Worm (Caenorhabditis elegans): ENCODE data around the gene rpn-2.

The rpn-2 gene

DNA sequence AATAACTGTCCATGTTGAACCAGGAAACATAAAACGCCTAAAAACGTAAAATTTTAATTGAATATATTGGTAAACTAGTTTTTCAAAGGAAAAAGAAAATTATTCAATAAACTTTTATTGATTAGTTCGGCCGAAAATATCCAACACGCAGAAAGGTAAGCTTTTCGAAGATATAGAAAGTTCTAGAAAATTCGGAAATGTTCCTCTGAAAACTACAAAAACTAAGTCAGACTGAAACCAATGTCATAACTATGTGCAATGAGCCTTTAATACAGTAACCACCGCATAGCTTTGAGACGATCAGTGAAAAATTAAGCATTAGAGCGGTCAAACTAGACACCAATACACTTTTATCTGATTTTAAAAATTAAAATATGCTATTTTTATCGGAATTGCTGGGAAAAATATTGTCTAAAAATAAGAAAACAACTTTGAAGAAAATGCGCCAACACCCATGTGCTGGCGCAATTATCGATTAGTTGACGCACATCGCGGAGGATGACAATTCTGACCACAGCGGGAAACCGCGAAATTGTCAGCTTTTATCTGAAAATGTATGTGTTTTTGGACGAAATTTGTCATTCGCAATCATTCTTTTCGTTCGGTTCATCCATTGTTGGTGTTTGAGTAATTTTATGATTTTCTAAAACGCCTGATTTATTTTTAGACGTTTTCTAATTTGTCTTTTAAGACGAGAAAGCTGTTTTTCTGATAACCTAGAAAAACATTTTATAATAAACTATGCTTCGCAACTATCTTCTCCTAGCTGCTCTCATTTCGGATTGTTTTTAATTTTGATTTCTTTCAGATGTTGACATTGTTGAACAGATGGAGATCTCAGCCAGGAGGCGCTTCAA is at the start of gene rpn-2, which contains the start of gene C23G10.7:
Gene rpn-2 (plus strand): TSS at position 807 of the 857 bp plus-strand sequence.
Gene C23G10.7 (minus strand): TSS at position 37 of the 857 bp plus-strand sequence.
- TF ChIP-seq unc-62 (GFP tag; optimal IDR thresholded peaks at IDR 0.05), result no peak

ce11 chrIII:6149467-6150072 is 49.4 kb upstream of the rpn-2 start, which contains the start of the genes wht-7 and Y42G9A.1:
wht-7 (minus strand) TSS chrIII:6149597.
Y42G9A.1 (plus strand) TSS chrIII:6149961.
- no peak for TF ChIP-seq unc-62 (GFP tag; optimal IDR thresholded peaks at IDR 0.05)

ce11 chrIII:6154586-6154985 is 44.4 kb upstream of the rpn-2 start:
- no peak for TF ChIP-seq unc-62 (GFP tag; optimal IDR thresholded peaks at IDR 0.05)

ce11 chrIII:6155787-6156186 is 43.2 kb upstream of the rpn-2 start:
- TF ChIP-seq unc-62 (GFP tag; optimal IDR thresholded peaks at IDR 0.05), result no peak

- no peak for TF ChIP-seq unc-62 (GFP tag; optimal IDR thresholded peaks at IDR 0.05)
Measured at ce11 chrIII:6157708-6158321, 41.2 kb upstream of the rpn-2 start, which contains the start of gene anmt-2. anmt-2 (minus strand) TSS chrIII:6157758.

- TF ChIP-seq unc-62 (GFP tag; optimal IDR thresholded peaks at IDR 0.05), result no peak
Measured at ce11 chrIII:6158642-6159475, 40.1 kb upstream of the rpn-2 start, which contains the start of gene nfm-1. nfm-1 (plus strand) TSS chrIII:6159453.

- no peak for TF ChIP-seq unc-62 (GFP tag; optimal IDR thresholded peaks at IDR 0.05)
Measured at ce11 chrIII:6163381-6163780, 35.6 kb upstream of the rpn-2 start.

- TF ChIP-seq unc-62 (GFP tag; optimal IDR thresholded peaks at IDR 0.05), result no peak
Measured at ce11 chrIII:6164253-6164971, 34.6 kb upstream of the rpn-2 start, which contains the start of gene F42A10.9. F42A10.9 (plus strand) TSS chrIII:6164573.

DNA sequence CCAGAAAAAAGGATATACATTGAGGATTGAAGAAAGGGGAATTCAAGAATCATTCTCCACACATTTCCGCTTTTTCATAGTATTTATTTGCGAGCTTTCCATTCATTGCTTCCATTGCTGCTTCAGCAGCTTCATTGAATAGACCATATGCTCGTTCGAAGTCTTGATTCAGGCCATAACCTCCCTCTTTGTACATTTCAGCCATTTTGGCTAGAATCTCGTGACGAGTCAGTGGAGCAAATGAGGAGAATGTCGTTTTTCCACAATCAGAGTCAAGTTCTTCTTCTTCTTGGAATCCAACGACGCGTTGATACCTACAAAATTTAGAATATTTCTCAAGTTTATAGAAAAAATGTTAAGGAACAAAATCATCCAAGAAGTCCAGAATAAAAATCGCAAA is 33.7 kb upstream of the rpn-2 start:
- no peak for TF ChIP-seq unc-62 (GFP tag; optimal IDR thresholded peaks at IDR 0.05)

ce11 chrIII:6166634-6167033 is 32.4 kb upstream of the rpn-2 start:
- TF ChIP-seq unc-62 (GFP tag; optimal IDR thresholded peaks at IDR 0.05), result no peak

DNA sequence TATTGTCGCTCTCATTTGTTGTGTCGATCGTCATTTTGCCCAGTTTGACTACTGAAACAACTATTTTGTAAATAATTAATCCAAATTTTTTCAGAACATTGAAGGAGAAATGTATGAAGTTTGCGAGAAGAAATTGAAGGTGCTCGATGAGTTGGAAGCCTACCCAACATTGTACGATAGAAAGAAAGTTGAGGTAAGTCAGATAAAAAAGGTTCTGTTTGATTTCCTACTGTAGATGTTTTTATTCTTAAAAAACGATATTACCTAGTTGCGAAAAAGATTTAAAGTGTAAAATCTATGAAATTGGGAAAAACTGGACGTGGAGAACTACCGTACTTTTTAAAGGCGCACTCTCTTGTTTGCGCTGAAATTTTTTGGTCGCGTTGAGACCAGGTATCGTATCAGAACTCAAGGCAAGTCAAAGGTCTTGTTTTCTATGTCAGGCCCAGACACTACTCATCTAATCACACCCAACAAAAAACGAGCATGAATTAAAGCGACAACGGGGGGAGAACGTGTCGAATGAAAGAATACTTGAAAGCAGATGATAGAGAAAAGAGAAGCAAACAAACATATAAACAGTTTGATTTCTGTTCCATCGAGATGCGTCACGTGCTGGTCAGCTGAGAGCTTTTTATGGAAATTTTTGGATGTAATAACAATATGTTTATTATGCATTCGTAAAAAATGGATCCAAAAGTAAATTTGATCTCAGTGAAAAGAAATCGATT is 30.3 kb upstream of the rpn-2 start, which contains the start of gene efk-1:
Gene efk-1 (minus strand): TSS at position 51 of the 731 bp plus-strand sequence.
- TF ChIP-seq unc-62 (GFP tag; optimal IDR thresholded peaks at IDR 0.05), result no peak

DNA sequence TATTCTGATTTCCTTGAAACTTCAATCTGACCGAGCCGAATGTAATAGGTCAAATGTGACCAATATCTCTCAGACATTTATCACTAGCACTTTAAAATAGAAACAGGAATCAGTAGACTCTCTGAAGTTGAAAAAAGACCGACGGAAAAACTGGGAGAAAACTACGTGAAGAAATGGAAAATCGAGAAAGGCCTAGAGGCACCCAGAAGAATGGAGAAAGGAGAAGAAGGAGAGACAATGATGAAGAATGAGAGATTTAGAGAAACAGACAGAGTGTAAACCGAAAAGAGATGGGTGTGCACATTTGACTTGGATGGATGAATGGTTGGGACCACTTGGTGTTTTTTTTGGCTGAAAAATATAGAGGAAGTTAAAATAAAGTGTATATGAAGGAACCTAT is 28.9 kb upstream of the rpn-2 start:
- TF ChIP-seq unc-62 (GFP tag; optimal IDR thresholded peaks at IDR 0.05), result no peak

ce11 chrIII:6173020-6173597 is 25.9 kb upstream of the rpn-2 start, which contains the start of the genes abcf-3 and F42A10.5:
abcf-3 (plus strand) TSS chrIII:6173403.
F42A10.5 (minus strand) TSS chrIII:6173477.
- no peak for TF ChIP-seq unc-62 (GFP tag; optimal IDR thresholded peaks at IDR 0.05)

All from whole organism, dauer.